Worm (Caenorhabditis elegans) whole organism, L2 larva: Measurements from ENCODE around the gene ZK863.8.

ENCODE experiments used
- Y55F3AM.14 ChIP-seq: fragments of 200-800 bp; sonication (Bioruptor generic); optimal IDR thresholded peaks from 2 replicates; lab custom pipeline; 2018; ENCODE audit warnings: mild to moderate bottlenecking, missing genetic modification characterization, missing compliant biosample characterization
- ZK546.5 ChIP-seq: sonication (generic microtip); optimal IDR thresholded peaks from 2 replicates; lab custom pipeline; 2017; ENCODE audit warnings: missing biosample characterization, missing genetic modification characterization
- alr-1 ChIP-seq: fragments of 150-350 bp; optimal IDR thresholded peaks from 2 replicates; lab custom pipeline; 2014; ENCODE audit warnings: missing biosample characterization, missing genetic modification characterization
- aly-2 ChIP-seq: fragments of 150-350 bp; optimal IDR thresholded peaks from 2 replicates; lab custom pipeline; 2014; ENCODE audit warnings: missing biosample characterization, missing genetic modification characterization
- ama-1 ChIP-seq: fragments of 150-350 bp; optimal IDR thresholded peaks from 2 replicates; lab custom pipeline; 2018; ENCODE audit warnings: inconsistent platforms
- ceh-82 ChIP-seq: fragments of 150-350 bp; optimal IDR thresholded peaks from 2 replicates; lab custom pipeline; 2014; ENCODE audit warnings: missing biosample characterization, missing genetic modification characterization
- crh-2 ChIP-seq: sonication (generic microtip); optimal IDR thresholded peaks from 2 replicates; lab custom pipeline; 2017; ENCODE audit warnings: missing biosample characterization, missing genetic modification characterization
- dmd-4 ChIP-seq: sonication (generic microtip); optimal IDR thresholded peaks from 2 replicates; lab custom pipeline; 2017; ENCODE audit warnings: missing biosample characterization, missing genetic modification characterization
- egl-27 ChIP-seq: sonication (generic microtip); optimal IDR thresholded peaks from 3 replicates; lab custom pipeline; 2017; ENCODE audit warnings: missing biosample characterization, missing genetic modification reagents, missing genetic modification characterization
- elt-3 ChIP-seq: sonication (generic microtip); optimal IDR thresholded peaks from 2 replicates; lab custom pipeline; 2017; ENCODE audit warnings: missing biosample characterization, missing genetic modification characterization
- fos-1 ChIP-seq: fragments of 150-350 bp; optimal IDR thresholded peaks from 2 replicates; lab custom pipeline; 2014; ENCODE audit warnings: missing biosample characterization, missing genetic modification characterization
- gmeb-1 ChIP-seq: fragments of 150-350 bp; optimal IDR thresholded peaks from 2 replicates; lab custom pipeline; 2014; ENCODE audit warnings: missing biosample characterization, missing genetic modification characterization
- lin-11 ChIP-seq: fragments of 150-350 bp; sonication (generic microtip); optimal IDR thresholded peaks from 2 replicates; lab custom pipeline; 2014; ENCODE audit warnings: missing biosample characterization, missing genetic modification characterization, inconsistent platforms, mixed read lengths
- lin-13 ChIP-seq: fragments of 150-350 bp; optimal IDR thresholded peaks from 2 replicates; lab custom pipeline; 2014; ENCODE audit warnings: missing biosample characterization, missing genetic modification reagents, missing genetic modification characterization
- lsy-2 ChIP-seq, 2 experiments: fragments of 150-350 bp in 1 of 2; sonication (generic microtip) in 1 of 2; optimal IDR thresholded peaks; 2 replicates each; lab custom pipeline; 2014 to 2017; ENCODE audit warnings: missing biosample characterization in 2 of 2, missing genetic modification characterization in 2 of 2
- mab-5 ChIP-seq: fragments of 150-350 bp; optimal IDR thresholded peaks from 2 replicates; lab custom pipeline; 2014; ENCODE audit warnings: missing biosample characterization, missing genetic modification characterization
- mdl-1 ChIP-seq, 2 experiments: fragments of 150-350 bp in 1 of 2; sonication (generic microtip) in 1 of 2; optimal IDR thresholded peaks; 2 replicates each; lab custom pipeline; 2017; ENCODE audit warnings: missing biosample characterization in 2 of 2, missing genetic modification characterization in 2 of 2
- nhr-10 ChIP-seq: sonication (generic microtip); optimal IDR thresholded peaks from 2 replicates; lab custom pipeline; 2017; ENCODE audit warnings: missing biosample characterization, missing genetic modification characterization
- nhr-11 ChIP-seq: fragments of 150-350 bp; optimal IDR thresholded peaks from 2 replicates; lab custom pipeline; 2014; ENCODE audit warnings: missing biosample characterization, missing genetic modification characterization
- nhr-12 ChIP-seq: fragments of 150-350 bp; optimal IDR thresholded peaks from 2 replicates; lab custom pipeline; 2014; ENCODE audit warnings: missing biosample characterization, missing genetic modification characterization
- nhr-129 ChIP-seq: fragments of 150-350 bp; optimal IDR thresholded peaks from 2 replicates; lab custom pipeline; 2014; ENCODE audit warnings: missing biosample characterization, missing genetic modification characterization
- nhr-21 ChIP-seq: fragments of 150-350 bp; optimal IDR thresholded peaks from 2 replicates; lab custom pipeline; 2014; ENCODE audit warnings: missing biosample characterization, missing genetic modification characterization
- nhr-23 ChIP-seq: fragments of 150-350 bp; optimal IDR thresholded peaks from 2 replicates; lab custom pipeline; 2014; ENCODE audit warnings: missing biosample characterization, missing genetic modification reagents, missing genetic modification characterization
- nhr-237 ChIP-seq: fragments of 150-350 bp; optimal IDR thresholded peaks from 2 replicates; lab custom pipeline; 2014; ENCODE audit warnings: missing biosample characterization, missing genetic modification characterization
- nhr-25 ChIP-seq: fragments of 150-350 bp; sonication (generic microtip); optimal IDR thresholded peaks from 3 replicates; lab custom pipeline; 2014; ENCODE audit warnings: missing biosample characterization, missing genetic modification characterization
- nhr-6 ChIP-seq: fragments of 150-350 bp; optimal IDR thresholded peaks from 2 replicates; lab custom pipeline; 2014; ENCODE audit warnings: missing biosample characterization, missing genetic modification characterization
- nhr-77 ChIP-seq: fragments of 150-350 bp; optimal IDR thresholded peaks from 2 replicates; lab custom pipeline; 2014; ENCODE audit warnings: missing biosample characterization, missing genetic modification characterization
- peb-1 ChIP-seq: fragments of 150-350 bp; optimal IDR thresholded peaks from 2 replicates; lab custom pipeline; 2014; ENCODE audit warnings: missing biosample characterization, missing genetic modification characterization
- sem-4 ChIP-seq: fragments of 150-350 bp; optimal IDR thresholded peaks from 2 replicates; lab custom pipeline; 2014; ENCODE audit warnings: missing biosample characterization, missing genetic modification reagents, missing genetic modification characterization
- skn-1 ChIP-seq: sonication (generic microtip); optimal IDR thresholded peaks from 2 replicates; lab custom pipeline; 2017; ENCODE audit warnings: missing biosample characterization, missing genetic modification characterization
- sma-3 ChIP-seq: sonication (generic microtip); optimal IDR thresholded peaks from 2 replicates; lab custom pipeline; 2016; ENCODE audit warnings: missing genetic modification reagents, missing genetic modification characterization, missing compliant biosample characterization
- sma-9 ChIP-seq, 2 experiments: fragments of 150-350 bp in 1 of 2; sonication (generic microtip) in 1 of 2; optimal IDR thresholded peaks; 2 replicates each; lab custom pipeline; 2014 to 2016; ENCODE audit warnings: missing genetic modification characterization in 2 of 2, mild to moderate bottlenecking in 1 of 2, missing biosample characterization in 1 of 2, missing compliant biosample characterization in 1 of 2, missing genetic modification reagents in 1 of 2, moderate library complexity in 1 of 2
- snpc-4 ChIP-seq: fragments of 150-350 bp; optimal IDR thresholded peaks from 2 replicates; lab custom pipeline; 2014; ENCODE audit warnings: missing biosample characterization, missing genetic modification characterization
- unc-39 ChIP-seq: fragments of 150-350 bp; optimal IDR thresholded peaks from 2 replicates; lab custom pipeline; 2014; ENCODE audit warnings: missing biosample characterization, missing genetic modification characterization
- unc-55 ChIP-seq: fragments of 150-350 bp; sonication (generic microtip); optimal IDR thresholded peaks from 3 replicates; lab custom pipeline; 2014; ENCODE audit warnings: missing biosample characterization, missing genetic modification reagents, missing genetic modification characterization
- unc-62 ChIP-seq: fragments of 150-350 bp; optimal IDR thresholded peaks from 2 replicates; lab custom pipeline; 2014; ENCODE audit warnings: missing biosample characterization, missing genetic modification reagents, missing genetic modification characterization
- zag-1 ChIP-seq: fragments of 150-350 bp; optimal IDR thresholded peaks from 2 replicates; lab custom pipeline; 2014; ENCODE audit warnings: missing biosample characterization, missing genetic modification characterization
- ztf-1 ChIP-seq: fragments of 200-800 bp; sonication (Bioruptor generic); conservative IDR thresholded peaks from 2 replicates; pipeline ENCODE4 v1.3.6; 2022; ENCODE audit warnings: missing genetic modification characterization, missing compliant biosample characterization
- ztf-11 ChIP-seq: sonication (generic microtip); optimal IDR thresholded peaks from 2 replicates; lab custom pipeline; 2017; ENCODE audit warnings: missing biosample characterization, missing genetic modification characterization

ZK863.8 gene

ce11 chrV:12209951-12210350, 22.6 kb upstream of the ZK863.8 start:
- TF ChIP-seq gmeb-1 (tag; lab: Kevin White, UChicago): no peak
- TF ChIP-seq elt-3 (tag; lab: Kevin White, UChicago): no peak
- TF ChIP-seq, all 48 proteins: peak for 0

- TF ChIP-seq nhr-23 (tag; lab: Kevin White, UChicago): no peak
- no peak for TF ChIP-seq unc-55
- TF ChIP-seq Y55F3AM.14: no peak
- TF ChIP-seq nhr-10 (tag; lab: Kevin White, UChicago): no peak
- peak; percentile 1 for TF ChIP-seq sma-9 (GFP tag; optimal IDR thresholded peaks at IDR 0.05; lab: Kevin White, UChicago)
- TF ChIP-seq sma-9 (tag; optimal IDR thresholded peaks at IDR 0.05; lab: Kevin White, UChicago): no peak
These were observed 21.4 kb upstream of the ZK863.8 start for ce11 chrV:12208678-12209077.

- TF ChIP-seq nhr-129 (tag; lab: Kevin White, UChicago) (no peak), nhr-6 (no peak), sma-3 (GFP tag; lab: Kevin White, UChicago) (peak; percentile 78), skn-1 (tag; lab: Kevin White, UChicago) (no peak), fos-1 (tag; lab: Kevin White, UChicago) (peak; percentile 9), zag-1 (no peak), ztf-11 (no peak), sma-9 (GFP tag; optimal IDR thresholded peaks at IDR 0.05; lab: Kevin White, UChicago) (peak; percentile 77), sma-9 (tag; optimal IDR thresholded peaks at IDR 0.05; lab: Kevin White, UChicago) (no peak), snpc-4 (tag; lab: Kevin White, UChicago) (no peak), nhr-77 (tag; lab: Kevin White, UChicago) (no peak), ceh-82 (tag; lab: Kevin White, UChicago) (no peak), ama-1 (lab: Kevin White, UChicago) (no peak), nhr-21 (tag; lab: Kevin White, UChicago) (peak; percentile 80), sem-4 (tag; lab: Kevin White, UChicago) (peak; percentile 3), aly-2 (tag; lab: Kevin White, UChicago) (no peak), nhr-25 (no peak), dmd-4 (tag; lab: Kevin White, UChicago) (no peak), nhr-237 (tag; lab: Kevin White, UChicago) (no peak), lsy-2 (tag; optimal IDR thresholded peaks at IDR 0.05; lab: Kevin White, UChicago) (no peak), mdl-1 (tag; optimal IDR thresholded peaks at IDR 0.05; lab: Kevin White, UChicago) (no peak), alr-1 (no peak), mab-5 (no peak), peb-1 (tag; lab: Kevin White, UChicago) (no peak), ZK546.5 (tag; lab: Kevin White, UChicago) (no peak), egl-27 (peak; percentile 27), unc-39 (tag; lab: Kevin White, UChicago) (no peak)
These were observed 12.2 kb upstream of the ZK863.8 start for ce11 chrV:12199474-12199873.

ce11 chrV:12198545-12198944, 11.2 kb upstream of the ZK863.8 start, which contains the start of gene lon-3:
TSS of gene lon-3 (minus strand) at chrV:12198645.
- TF ChIP-seq nhr-237 (tag; lab: Kevin White, UChicago) (no peak), ztf-11 (no peak), ZK546.5 (tag; lab: Kevin White, UChicago) (no peak), lin-13 (GFP tag; lab: Kevin White, UChicago) (no peak), nhr-12 (no peak), nhr-23 (tag; lab: Kevin White, UChicago) (no peak), aly-2 (tag; lab: Kevin White, UChicago) (no peak), gmeb-1 (tag; lab: Kevin White, UChicago) (no peak), ztf-1 (GFP tag; lab: Robert Waterston, UW) (no peak), crh-2 (tag; lab: Kevin White, UChicago) (no peak), ama-1 (lab: Kevin White, UChicago) (no peak), lin-11 (tag; lab: Kevin White, UChicago) (no peak), unc-62 (GFP tag; lab: Kevin White, UChicago) (no peak), mab-5 (no peak), egl-27 (no peak), nhr-11 (tag; lab: Kevin White, UChicago) (no peak)
